Fruit fly (Drosophila melanogaster) whole organism, embryonic: ENCODE measurements around the gene Cpr64Ad.

Source experiments
- ATbp ChIP-seq: fragments of 200-800 bp; sonication (Bioruptor generic); optimal IDR thresholded peaks from 2 replicates; lab custom pipeline; 2017; ENCODE audit warnings: missing biosample characterization, mild to moderate bottlenecking, missing genetic modification characterization, missing genetic modification reagents
- Asciz ChIP-seq: fragments of 200-800 bp; sonication (Bioruptor generic); optimal IDR thresholded peaks from 2 replicates; lab custom pipeline; 2017; ENCODE audit warnings: missing biosample characterization, mild to moderate bottlenecking, missing genetic modification characterization, missing genetic modification reagents
- Awh ChIP-seq: fragments of 200-800 bp; sonication (Bioruptor generic); IDR thresholded peaks from 2 replicates; pipeline ENCODE4, ENCODE4 v1.3.6; 2022; ENCODE audit warnings: missing biosample characterization, missing genetic modification characterization
- Blimp-1 ChIP-seq: fragments of 200-800 bp; sonication (Bioruptor generic); optimal IDR thresholded peaks from 3 replicates; lab custom pipeline; 2018; ENCODE audit warnings: missing biosample characterization, missing genetic modification characterization, mild to moderate bottlenecking, moderate library complexity, missing genetic modification reagents
- CG1603 ChIP-seq: fragments of 200-800 bp; sonication (Bioruptor generic); optimal IDR thresholded peaks from 2 replicates; lab custom pipeline; 2019; ENCODE audit warnings: missing biosample characterization, mild to moderate bottlenecking, missing genetic modification characterization, moderate library complexity
- CG1647 ChIP-seq: fragments of 200-800 bp; sonication (Bioruptor generic); optimal IDR thresholded peaks from 3 replicates; lab custom pipeline; 2016; ENCODE audit warnings: missing biosample characterization, missing genetic modification characterization
- CG17912 ChIP-seq: fragments of 200-800 bp; sonication (Bioruptor generic); optimal IDR thresholded peaks from 2 replicates; lab custom pipeline; 2018; ENCODE audit warnings: missing biosample characterization, mild to moderate bottlenecking, missing genetic modification characterization
- CG2116 ChIP-seq: fragments of 200-800 bp; sonication (Bioruptor generic); optimal IDR thresholded peaks from 3 replicates; lab custom pipeline; 2018; ENCODE audit warnings: missing biosample characterization, mild to moderate bottlenecking, missing genetic modification characterization
- CG2199 ChIP-seq: fragments of 200-800 bp; sonication (Bioruptor generic); IDR thresholded peaks from 3 replicates; pipeline ENCODE4 v1.3.6; 2022; ENCODE audit warnings: missing biosample characterization, missing genetic modification characterization
- CG2678 ChIP-seq: fragments of 200-800 bp; sonication (Bioruptor generic); optimal IDR thresholded peaks from 3 replicates; lab custom pipeline; 2019; ENCODE audit warnings: missing biosample characterization, mild to moderate bottlenecking, missing genetic modification characterization, moderate library complexity
- CG2875 ChIP-seq: fragments of 200-800 bp; sonication (Bioruptor generic); optimal IDR thresholded peaks from 2 replicates; lab custom pipeline; 2017; ENCODE audit warnings: missing biosample characterization, mild to moderate bottlenecking, missing genetic modification characterization, missing genetic modification reagents
- CG31224 ChIP-seq: fragments of 200-800 bp; sonication (Bioruptor generic); IDR thresholded peaks from 2 replicates; pipeline ENCODE4 v1.3.6; 2022; ENCODE audit warnings: missing biosample characterization, missing genetic modification characterization
- CG32532 ChIP-seq: fragments of 200-800 bp; sonication (Bioruptor generic); IDR thresholded peaks from 2 replicates; pipeline ENCODE4 v1.3.6; 2022; ENCODE audit warnings: missing biosample characterization, missing genetic modification characterization
- CG32772 ChIP-seq: fragments of 200-800 bp; sonication (Bioruptor generic); IDR thresholded peaks from 2 replicates; pipeline ENCODE4 v1.3.6; 2022; ENCODE audit warnings: missing biosample characterization, missing genetic modification characterization
- CG3407 ChIP-seq: fragments of 200-800 bp; sonication (Bioruptor generic); optimal IDR thresholded peaks from 2 replicates; lab custom pipeline; 2018; ENCODE audit warnings: missing biosample characterization, mild to moderate bottlenecking, missing genetic modification characterization
- CG3847 ChIP-seq: fragments of 200-800 bp; sonication (Bioruptor generic); IDR thresholded peaks from 2 replicates; pipeline ENCODE4 v1.3.6; 2022; ENCODE audit warnings: missing biosample characterization, missing genetic modification characterization
- CG4707 ChIP-seq: fragments of 200-800 bp; sonication (Bioruptor generic); optimal IDR thresholded peaks from 2 replicates; lab custom pipeline; 2018; ENCODE audit warnings: missing biosample characterization, mild to moderate bottlenecking, missing genetic modification characterization, moderate library complexity
- CG6813 ChIP-seq: fragments of 200-800 bp; sonication (Bioruptor generic); optimal IDR thresholded peaks from 2 replicates; lab custom pipeline; 2017; ENCODE audit warnings: missing biosample characterization, missing genetic modification characterization, mild to moderate bottlenecking, moderate library complexity, missing genetic modification reagents
- CG8359 ChIP-seq: fragments of 200-800 bp; sonication (Bioruptor generic); optimal IDR thresholded peaks from 2 replicates; lab custom pipeline; 2017; ENCODE audit warnings: missing biosample characterization, mild to moderate bottlenecking, missing genetic modification characterization, borderline replicate concordance
- CG9215 ChIP-seq: fragments of 200-800 bp; sonication (Bioruptor generic); IDR thresholded peaks from 2 replicates; pipeline ENCODE4 v1.3.6; 2022; ENCODE audit warnings: missing biosample characterization, missing genetic modification characterization
- CG9817 ChIP-seq: fragments of 200-800 bp; sonication (Bioruptor generic); optimal IDR thresholded peaks from 2 replicates; lab custom pipeline; 2018; ENCODE audit warnings: missing biosample characterization, mild to moderate bottlenecking, missing genetic modification characterization, moderate library complexity
- Chrac-16 ChIP-seq: fragments of 200-800 bp; sonication (Bioruptor generic); optimal IDR thresholded peaks from 3 replicates; lab custom pipeline; 2016; ENCODE audit warnings: missing biosample characterization, missing genetic modification characterization
- Doc3 ChIP-seq: fragments of 200-800 bp; sonication (Bioruptor generic); IDR thresholded peaks from 3 replicates; pipeline ENCODE4 v1.3.6; 2022; ENCODE audit warnings: missing biosample characterization, missing genetic modification characterization; ENCODE audit not compliant: partially characterized antibody
- Drgx ChIP-seq: fragments of 200-800 bp; sonication (Bioruptor generic); IDR thresholded peaks from 2 replicates; pipeline ENCODE4 v1.3.6; 2022; ENCODE audit warnings: missing biosample characterization, missing genetic modification characterization
- HLH54F ChIP-seq: fragments of 200-800 bp; sonication (Bioruptor generic); optimal IDR thresholded peaks from 3 replicates; lab custom pipeline; 2016; ENCODE audit warnings: missing biosample characterization, missing genetic modification characterization
- MTF-1 ChIP-seq: fragments of 200-800 bp; sonication (Bioruptor generic); optimal IDR thresholded peaks from 2 replicates; lab custom pipeline; 2018; ENCODE audit warnings: missing biosample characterization, mild to moderate bottlenecking, missing genetic modification characterization, borderline replicate concordance
- Mad ChIP-seq: fragments of 200-800 bp; sonication (Bioruptor generic); optimal IDR thresholded peaks from 2 replicates; lab custom pipeline; 2016; ENCODE audit warnings: missing biosample characterization, missing genetic modification characterization
- Max ChIP-seq: fragments of 200-800 bp; sonication (Bioruptor generic); optimal IDR thresholded peaks from 2 replicates; lab custom pipeline; 2016; ENCODE audit warnings: missing biosample characterization, mild to moderate bottlenecking, missing genetic modification characterization
- Med ChIP-seq: fragments of 200-800 bp; sonication (Bioruptor generic); peaks from one replicate; lab custom pipeline; 2016; ENCODE audit warnings: missing biosample characterization, missing genetic modification characterization, mild to moderate bottlenecking, inconsistent platforms, moderate library complexity
- Nf-YC ChIP-seq: fragments of 200-800 bp; optimal IDR thresholded peaks from 3 replicates; lab custom pipeline; 2019; ENCODE audit warnings: missing biosample characterization, mild to moderate bottlenecking, missing genetic modification characterization, moderate library complexity
- Sox100B ChIP-seq: fragments of 200-800 bp; sonication (Bioruptor generic); optimal IDR thresholded peaks from 3 replicates; lab custom pipeline; 2018; ENCODE audit warnings: missing biosample characterization, mild to moderate bottlenecking, missing genetic modification characterization
- Sox102F ChIP-seq: fragments of 200-800 bp; sonication (Bioruptor generic); optimal IDR thresholded peaks from 2 replicates; lab custom pipeline; 2018; ENCODE audit warnings: missing biosample characterization, mild to moderate bottlenecking, missing genetic modification characterization, moderate library complexity
- Tbp ChIP-seq: fragments of >200 bp; optimal IDR thresholded peaks from 2 replicates; lab custom pipeline; 2018; ENCODE audit warnings: missing biosample characterization, missing genetic modification characterization
- Xrp1 ChIP-seq: fragments of 200-800 bp; sonication (Bioruptor generic); IDR thresholded peaks from 2 replicates; pipeline ENCODE4 v1.3.6; 2022; ENCODE audit warnings: missing biosample characterization, missing genetic modification characterization
- amos ChIP-seq: fragments of 200-800 bp; sonication (Bioruptor generic); IDR thresholded peaks from 2 replicates; pipeline ENCODE4 v1.3.6; 2022; ENCODE audit warnings: missing biosample characterization, missing genetic modification characterization; ENCODE audit not compliant: partially characterized antibody
- bsh ChIP-seq, 2 experiments: fragments of 200-800 bp; sonication (Bioruptor generic); optimal IDR thresholded peaks; 2 replicates each; lab custom pipeline; 2017 to 2018; ENCODE audit warnings: mild to moderate bottlenecking in 2 of 2, missing biosample characterization in 2 of 2, missing genetic modification characterization in 2 of 2, moderate library complexity in 1 of 2
- ci ChIP-seq: fragments of 200-800 bp; sonication (Bioruptor generic); IDR thresholded peaks from 3 replicates; pipeline ENCODE4 v1.3.6; 2022; ENCODE audit warnings: missing biosample characterization, missing genetic modification characterization
- dimm ChIP-seq: fragments of 200-800 bp; sonication (Bioruptor generic); IDR thresholded peaks from 2 replicates; pipeline ENCODE4 v1.3.6; 2022; ENCODE audit warnings: missing biosample characterization, missing genetic modification characterization
- dmrt11E ChIP-seq: fragments of 200-800 bp; sonication (Bioruptor generic); optimal IDR thresholded peaks from 3 replicates; lab custom pipeline; 2018; ENCODE audit warnings: missing biosample characterization, mild to moderate bottlenecking, missing genetic modification characterization, moderate library complexity
- fru ChIP-seq: fragments of >200 bp; optimal IDR thresholded peaks from 2 replicates; lab custom pipeline; 2017
- hb ChIP-seq: fragments of 200-800 bp; sonication (Bioruptor generic); IDR thresholded peaks from 3 replicates; pipeline ENCODE4 v1.3.6; 2022; ENCODE audit warnings: missing biosample characterization, missing genetic modification characterization; ENCODE audit not compliant: partially characterized antibody
- jumu ChIP-seq: fragments of 200-800 bp; sonication (Bioruptor generic); optimal IDR thresholded peaks from 3 replicates; lab custom pipeline; 2016; ENCODE audit warnings: missing biosample characterization, missing genetic modification characterization
- lbe ChIP-seq: fragments of 200-800 bp; sonication (Bioruptor generic); optimal IDR thresholded peaks from 2 replicates; lab custom pipeline; 2016; ENCODE audit warnings: missing biosample characterization, mild to moderate bottlenecking, missing genetic modification characterization
- nau ChIP-seq: fragments of 200-800 bp; sonication (Bioruptor generic); optimal IDR thresholded peaks from 3 replicates; lab custom pipeline; 2017; ENCODE audit warnings: missing biosample characterization, mild to moderate bottlenecking, missing genetic modification characterization, missing genetic modification reagents
- nom ChIP-seq: fragments of 200-800 bp; sonication (Bioruptor generic); optimal IDR thresholded peaks from 2 replicates; lab custom pipeline; 2017; ENCODE audit warnings: missing biosample characterization, missing genetic modification characterization, mild to moderate bottlenecking, moderate library complexity, missing genetic modification reagents
- pfk ChIP-seq: fragments of 200-800 bp; sonication (Bioruptor generic); optimal IDR thresholded peaks from 2 replicates; lab custom pipeline; 2018; ENCODE audit warnings: missing biosample characterization, mild to moderate bottlenecking, missing genetic modification characterization, moderate library complexity
- pita ChIP-seq: fragments of 200-800 bp; sonication (Bioruptor generic); optimal IDR thresholded peaks from 2 replicates; lab custom pipeline; 2017; ENCODE audit warnings: missing biosample characterization, mild to moderate bottlenecking, missing genetic modification characterization
- sens ChIP-seq: fragments of 200-800 bp; sonication (Bioruptor generic); peaks from one replicate; lab custom pipeline; 2016; ENCODE audit warnings: missing biosample characterization, missing genetic modification characterization
- stc ChIP-seq: fragments of 200-800 bp; sonication (Bioruptor generic); IDR thresholded peaks from 2 replicates; pipeline ENCODE4 v1.3.6; 2022; ENCODE audit warnings: missing biosample characterization, missing genetic modification characterization
- ttk ChIP-seq: fragments of 200-800 bp; sonication (Bioruptor generic); IDR thresholded peaks from 2 replicates; pipeline ENCODE4 v2.1.2; 2022; ENCODE audit warnings: missing biosample characterization, missing genetic modification characterization
- wek ChIP-seq: fragments of 200-800 bp; sonication (Bioruptor generic); optimal IDR thresholded peaks from 3 replicates; lab custom pipeline; 2018; ENCODE audit warnings: missing biosample characterization, mild to moderate bottlenecking, missing genetic modification characterization, moderate library complexity

Gene Cpr64Ad

dm6 chr3L:4220679-4221078 lies 5.5 kb downstream of the Cpr64Ad start:
- TF ChIP-seq MTF-1 (peak; percentile 10), CG2875 (GFP tag; lab: Kevin White, UChicago) (peak; percentile 16), fru (lab: Kevin White, UChicago) (no peak), ttk (no peak), hb (no peak), CG2678 (tag; lab: Kevin White, UChicago) (no peak), CG6813 (peak; percentile 15), Doc3 (GFP tag; lab: Robert Waterston, UW) (no peak), CG4707 (GFP tag; lab: Kevin White, UChicago) (peak; percentile 3), Blimp-1 (GFP tag; lab: Kevin White, UChicago) (peak; percentile 2), CG32772 (GFP tag; lab: Robert Waterston, UW) (no peak), stc (0 out of 2 replicates have a peak, but pooled peaks have one; percentile 16), ci (GFP tag; lab: Robert Waterston, UW) (0 out of 3 replicates have a peak, but pooled peaks have one; percentile 46), Xrp1 (GFP tag; lab: Robert Waterston, UW) (0 out of 2 replicates have a peak, but pooled peaks have one; percentile 13), Sox100B (peak; percentile 22), CG9215 (GFP tag; lab: Robert Waterston, UW) (no peak), ATbp (GFP tag; lab: Kevin White, UChicago) (peak; percentile 46), Med (GFP tag; lab: Kevin White, UChicago) (peak; percentile 37), CG1603 (tag; lab: Kevin White, UChicago) (peak; percentile 38), CG8359 (peak; percentile 26), pfk (GFP tag; lab: Kevin White, UChicago) (no peak), dimm (GFP tag; lab: Robert Waterston, UW) (no peak), Max (GFP tag; lab: Kevin White, UChicago) (no peak), wek (GFP tag; lab: Kevin White, UChicago) (peak; percentile 28), bsh (GFP tag; optimal IDR thresholded peaks at IDR 0.05; lab: Kevin White, UChicago) (peak in 1 of 2 experiments; percentile 21), Nf-YC (no peak), CG3407 (GFP tag; lab: Kevin White, UChicago) (peak; percentile 8), nom (GFP tag; lab: Kevin White, UChicago) (no peak), Tbp (GFP tag; lab: Kevin White, UChicago) (no peak), pita (no peak), sens (GFP tag; lab: Kevin White, UChicago) (peak; percentile 40), CG32532 (GFP tag; lab: Robert Waterston, UW) (no peak), lbe (GFP tag; lab: Kevin White, UChicago) (peak; percentile 31), HLH54F (GFP tag; lab: Kevin White, UChicago) (no peak), dmrt11E (tag; lab: Kevin White, UChicago) (peak; percentile 26), CG17912 (GFP tag; lab: Kevin White, UChicago) (no peak), jumu (GFP tag; lab: Kevin White, UChicago) (no peak), Asciz (GFP tag; lab: Kevin White, UChicago) (peak; percentile 50)
- TF ChIP-seq, all 482 proteins: peak for 20

DNA sequence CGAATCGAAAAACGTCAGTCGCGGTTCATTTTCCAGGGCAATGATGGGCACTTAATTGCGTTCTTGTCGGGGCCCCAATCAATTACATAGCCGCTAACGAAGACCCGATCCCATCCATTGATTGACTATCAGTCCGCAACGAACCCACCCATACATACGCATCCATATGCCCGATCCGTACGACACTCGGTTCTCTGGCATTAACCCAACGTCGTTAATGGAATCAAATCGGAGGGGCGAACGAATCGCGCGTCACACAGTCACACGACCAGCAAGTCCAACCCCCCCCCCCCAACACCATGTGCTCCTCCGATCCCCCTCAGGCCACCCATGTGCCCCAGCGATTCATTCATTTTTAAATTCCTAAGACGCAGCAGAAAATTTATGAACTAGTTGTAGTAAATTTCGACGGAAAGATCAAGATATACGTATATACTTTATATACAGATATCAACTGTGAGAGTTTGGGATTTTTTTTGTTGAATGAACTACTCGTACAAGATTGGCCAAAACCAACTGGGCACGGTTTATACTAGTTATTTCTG lies 6.1 kb downstream of the Cpr64Ad start:
- no peak for TF ChIP-seq CG31224 (GFP tag; lab: Robert Waterston, UW)
- TF ChIP-seq amos (GFP tag; lab: Robert Waterston, UW), result peak; percentile 34; the same call in 1 of the 2 replicates
- no peak for TF ChIP-seq nau (GFP tag; lab: Kevin White, UChicago)
- no peak for TF ChIP-seq HLH54F (GFP tag; lab: Kevin White, UChicago)
- TF ChIP-seq CG2116 (GFP tag; lab: Kevin White, UChicago), result no peak
- no peak for TF ChIP-seq Chrac-16 (GFP tag; lab: Kevin White, UChicago)
- TF ChIP-seq CG2199 (GFP tag; lab: Robert Waterston, UW), result no peak
- TF ChIP-seq Awh, result peak; percentile 65; the same call in 1 of the 2 replicates
- TF ChIP-seq CG3847 (GFP tag; lab: Robert Waterston, UW), result no peak
- TF ChIP-seq Mad (GFP tag; lab: Kevin White, UChicago), result no peak
- TF ChIP-seq CG1647 (GFP tag; lab: Kevin White, UChicago), result no peak
- TF ChIP-seq Sox102F, result no peak
- TF ChIP-seq CG9817, result no peak
- peak; percentile 38; the same call in 1 of the 2 replicates for TF ChIP-seq Drgx (GFP tag; lab: Robert Waterston, UW)
